Worm (Caenorhabditis elegans): Measurements from ENCODE around the gene ttr-45.

DNA sequence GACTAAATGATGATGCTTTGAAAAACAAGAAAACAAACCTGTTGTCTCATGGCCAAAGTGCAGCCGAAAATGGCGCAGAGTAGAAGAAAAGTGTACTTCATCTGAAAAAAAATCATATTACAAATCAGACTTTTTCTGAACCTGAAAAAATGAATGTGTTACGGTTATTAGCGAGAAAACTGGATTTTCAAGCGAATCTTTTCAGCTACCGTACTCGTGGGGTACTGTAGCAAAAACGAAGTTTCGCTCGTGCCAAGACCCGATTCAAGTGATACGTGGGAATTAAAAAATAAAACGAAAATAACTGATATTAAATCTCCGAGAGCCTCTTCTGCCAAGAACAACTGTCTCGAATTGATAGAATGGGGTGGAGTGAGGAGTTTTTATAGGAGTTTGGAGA is 1.8 kb upstream of the ttr-45 start, which contains the start of gene ttr-51:
- TF ChIP-seq him-1 (tag; optimal IDR thresholded peaks at IDR 0.05) (no peak), dao-5 (tag; optimal IDR thresholded peaks at IDR 0.05) (no peak), W03F9.2 (tag; optimal IDR thresholded peaks at IDR 0.05) (no peak)
